Fruit fly (Drosophila melanogaster): ENCODE data around the gene PolI.

Gene PolI

DNA sequence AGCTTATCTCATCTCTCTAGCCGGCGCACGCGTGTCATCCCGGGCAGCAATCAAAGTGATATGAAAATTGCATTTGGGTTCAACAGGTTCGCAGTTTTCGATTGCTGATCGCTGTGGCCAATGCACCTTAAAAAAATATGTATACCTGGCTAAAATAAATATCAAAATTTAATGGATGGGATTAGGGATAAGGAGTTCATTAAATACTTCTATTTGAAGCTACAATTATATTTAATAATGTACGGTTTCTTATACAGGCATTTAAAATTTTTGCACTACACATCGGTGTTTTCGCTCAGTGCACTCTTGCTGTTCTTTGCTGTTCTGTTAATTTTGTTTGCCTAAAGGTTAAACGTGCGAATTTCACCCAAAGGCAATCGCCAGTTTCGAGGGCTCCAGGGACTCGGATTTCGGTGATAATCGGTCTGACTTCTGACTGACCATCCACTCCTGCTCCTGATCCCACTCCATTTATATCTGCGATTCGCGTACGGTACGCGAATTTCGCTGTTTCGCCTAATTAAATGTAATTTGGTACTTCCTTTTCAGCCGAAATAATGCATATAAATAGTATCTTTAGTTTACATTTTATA, 39.4 kb downstream of the PolI start:
- no peak for TF ChIP-seq Sin3A (optimal IDR thresholded peaks at IDR 0.05)
- no peak for TF ChIP-seq insv (optimal IDR thresholded peaks at IDR 0.05)
- no peak for TF ChIP-seq ttk (optimal IDR thresholded peaks at IDR 0.05)
- TF ChIP-seq h (optimal IDR thresholded peaks at IDR 0.05), result no peak
- no peak for TF ChIP-seq Myc (optimal IDR thresholded peaks at IDR 0.05)
- no peak for TF ChIP-seq psq (optimal IDR thresholded peaks at IDR 0.05)

- TF ChIP-seq h (optimal IDR thresholded peaks at IDR 0.05), result no peak
Measured at dm6 chr3R:8275031-8275430, 41.7 kb downstream of the PolI start.

DNA sequence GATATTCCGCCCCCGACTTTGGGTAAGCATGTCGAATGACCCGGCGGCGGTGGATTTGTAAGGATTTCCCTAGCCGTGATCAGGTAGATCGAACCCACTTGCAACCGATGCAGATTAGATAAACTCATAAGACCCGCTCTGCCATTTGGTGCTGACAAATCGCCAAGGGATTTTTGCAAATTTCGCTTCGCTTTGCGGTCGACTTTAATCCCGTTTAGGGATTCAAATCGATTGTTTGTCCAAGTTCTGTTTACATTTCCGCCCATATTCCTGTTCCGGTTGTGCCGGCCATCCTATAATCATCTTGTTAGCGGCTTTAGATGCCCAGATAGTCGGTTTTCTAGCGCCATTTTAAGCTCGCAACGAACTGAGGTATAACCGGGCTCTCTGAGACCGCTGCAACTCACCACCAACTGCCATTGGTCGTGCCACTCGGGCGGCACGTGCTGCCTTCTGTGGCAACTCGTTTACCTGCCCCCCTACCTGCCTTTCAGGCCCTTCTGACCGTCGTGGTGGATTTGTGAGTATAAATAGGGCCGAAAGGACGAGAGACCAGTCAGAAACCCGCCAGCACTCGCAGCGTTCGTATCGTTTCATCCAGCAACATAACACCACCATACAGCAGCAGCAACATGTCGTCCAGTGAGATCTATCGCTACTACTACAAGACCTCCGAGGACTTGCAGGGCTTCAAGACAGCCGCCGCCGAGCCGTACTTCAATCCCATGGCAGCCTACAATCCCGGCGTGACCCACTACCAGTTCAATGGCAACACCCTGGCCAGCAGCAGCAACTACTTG, 44.4 kb downstream of the PolI start, which contains the start of gene ato:
Gene ato (plus strand): TSS at position 559 of the 800 bp plus-strand sequence.
- TF ChIP-seq insv (optimal IDR thresholded peaks at IDR 0.05) (no peak), h (optimal IDR thresholded peaks at IDR 0.05) (no peak), Sin3A (optimal IDR thresholded peaks at IDR 0.05) (no peak), psq (optimal IDR thresholded peaks at IDR 0.05) (no peak), ttk (optimal IDR thresholded peaks at IDR 0.05) (no peak), Myc (optimal IDR thresholded peaks at IDR 0.05) (no peak)

- no peak for TF ChIP-seq insv (optimal IDR thresholded peaks at IDR 0.05)
- no peak for TF ChIP-seq h (optimal IDR thresholded peaks at IDR 0.05)
- no peak for TF ChIP-seq ttk (optimal IDR thresholded peaks at IDR 0.05)
- TF ChIP-seq Sin3A (optimal IDR thresholded peaks at IDR 0.05), result no peak
- TF ChIP-seq psq (optimal IDR thresholded peaks at IDR 0.05), result no peak
- TF ChIP-seq Myc (optimal IDR thresholded peaks at IDR 0.05), result no peak
Measured at dm6 chr3R:8279970-8280369, 46.7 kb downstream of the PolI start.

dm6 chr3R:8282727-8283126, 49.4 kb downstream of the PolI start:
- no peak for TF ChIP-seq ttk (optimal IDR thresholded peaks at IDR 0.05)
- no peak for TF ChIP-seq insv (optimal IDR thresholded peaks at IDR 0.05)
- no peak for TF ChIP-seq Sin3A (optimal IDR thresholded peaks at IDR 0.05)
- no peak for TF ChIP-seq h (optimal IDR thresholded peaks at IDR 0.05)
- no peak for TF ChIP-seq Myc (optimal IDR thresholded peaks at IDR 0.05)
- TF ChIP-seq psq (optimal IDR thresholded peaks at IDR 0.05), result no peak

DNA sequence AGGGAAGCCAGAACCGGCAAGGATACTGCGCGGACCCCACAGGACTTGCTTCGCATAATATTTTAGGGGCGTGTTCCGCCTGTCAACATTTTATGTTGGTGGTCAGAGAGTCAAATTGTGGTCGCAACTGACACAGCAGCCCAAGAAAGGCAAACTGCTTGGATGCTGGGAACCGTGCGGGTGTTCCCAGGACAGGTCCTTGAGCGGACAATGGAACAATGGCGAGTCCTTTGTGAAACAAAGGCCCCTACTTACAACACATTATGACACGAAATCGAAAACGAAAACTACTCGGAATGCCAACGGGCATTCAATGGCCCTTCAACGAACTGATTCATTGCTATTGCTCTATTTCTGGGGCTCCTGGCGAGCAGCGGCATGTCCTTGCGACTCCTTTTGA, 50.9 kb downstream of the PolI start:
- TF ChIP-seq ttk (optimal IDR thresholded peaks at IDR 0.05) (no peak), psq (optimal IDR thresholded peaks at IDR 0.05) (no peak), insv (optimal IDR thresholded peaks at IDR 0.05) (no peak), Sin3A (optimal IDR thresholded peaks at IDR 0.05) (no peak), h (optimal IDR thresholded peaks at IDR 0.05) (no peak), Myc (optimal IDR thresholded peaks at IDR 0.05) (no peak)

DNA sequence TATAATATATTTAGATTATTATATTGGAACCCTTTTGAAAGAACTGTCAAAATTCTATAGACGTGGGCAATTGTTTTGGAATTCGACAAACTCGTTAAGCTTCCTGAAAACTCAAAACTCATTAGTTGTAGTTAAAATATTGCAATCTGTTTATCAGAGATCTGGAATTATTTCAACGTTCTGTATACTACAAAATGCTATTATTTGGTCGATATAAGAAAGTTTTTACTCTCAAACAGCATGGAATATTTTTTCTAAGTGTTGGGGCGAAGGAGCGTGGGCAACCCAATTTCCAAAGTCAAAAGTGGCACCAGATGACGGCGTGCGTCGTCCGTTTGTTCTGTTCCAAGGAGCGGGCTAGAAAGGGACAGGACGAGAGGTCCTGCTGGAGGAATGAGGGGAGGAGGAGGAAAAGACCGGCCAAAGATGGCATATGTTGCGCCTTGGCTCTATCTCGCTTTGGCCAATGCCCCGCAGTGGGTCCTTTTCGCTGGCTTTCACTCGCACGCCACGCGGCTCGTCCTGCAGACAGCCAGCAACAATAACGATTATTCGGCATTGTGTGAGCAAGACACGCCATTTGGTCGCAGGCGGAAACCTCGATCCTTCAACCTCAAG, 52.5 kb downstream of the PolI start:
- TF ChIP-seq Sin3A (optimal IDR thresholded peaks at IDR 0.05) (no peak), insv (optimal IDR thresholded peaks at IDR 0.05) (no peak), h (optimal IDR thresholded peaks at IDR 0.05) (no peak), Myc (optimal IDR thresholded peaks at IDR 0.05) (no peak), psq (optimal IDR thresholded peaks at IDR 0.05) (no peak), ttk (optimal IDR thresholded peaks at IDR 0.05) (no peak)

All from Kc167 (cell line).